Worm (Caenorhabditis elegans): Measurements from ENCODE around the gene R08A2.1.

Gene R08A2.1

ce11 chrV:14684359-14685312, 34.8 kb downstream of the R08A2.1 start, which contains the start of gene hsp-90:
hsp-90 (plus strand) TSS chrV:14684918.
- TF ChIP-seq ceh-39 (tag; optimal IDR thresholded peaks at IDR 0.05) = no peak
- TF ChIP-seq mls-2 (tag; optimal IDR thresholded peaks at IDR 0.05) = no peak
- TF ChIP-seq zip-8 (tag; optimal IDR thresholded peaks at IDR 0.05) = no peak
- no peak for TF ChIP-seq ceh-43 (GFP tag; optimal IDR thresholded peaks at IDR 0.05)
- TF ChIP-seq blmp-1 (tag; optimal IDR thresholded peaks at IDR 0.05) = no peak
- TF ChIP-seq unc-120 (tag; optimal IDR thresholded peaks at IDR 0.05; ENCODE audit: poor library complexity, severe bottlenecking) = no peak
- no peak for TF ChIP-seq bed-3 (GFP tag; optimal IDR thresholded peaks at IDR 0.05)
- TF ChIP-seq cnd-1 (tag; optimal IDR thresholded peaks at IDR 0.05) = no peak
- no peak for TF ChIP-seq sem-2 (GFP tag; optimal IDR thresholded peaks at IDR 0.05)
- no peak for TF ChIP-seq nhr-237 (tag; optimal IDR thresholded peaks at IDR 0.05)
- no peak for TF ChIP-seq hlh-1 (tag; optimal IDR thresholded peaks at IDR 0.05)
- no peak for TF ChIP-seq snpc-4 (tag; optimal IDR thresholded peaks at IDR 0.05)
- no peak for TF ChIP-seq flh-1 (GFP tag; optimal IDR thresholded peaks at IDR 0.05)
- no peak for TF ChIP-seq elt-3 (tag; optimal IDR thresholded peaks at IDR 0.05)
- TF ChIP-seq M03D4.4 (tag; optimal IDR thresholded peaks at IDR 0.05) = no peak
- TF ChIP-seq unc-62 (GFP tag; optimal IDR thresholded peaks at IDR 0.05) = no peak
- no peak for TF ChIP-seq unc-39 (tag; optimal IDR thresholded peaks at IDR 0.05)
- TF ChIP-seq nhr-2 (tag; optimal IDR thresholded peaks at IDR 0.05) = no peak

- TF ChIP-seq mep-1 (tag; optimal IDR thresholded peaks at IDR 0.05) (no peak), blmp-1 (tag; optimal IDR thresholded peaks at IDR 0.05) (no peak), unc-39 (tag; optimal IDR thresholded peaks at IDR 0.05) (no peak), tbx-8 (GFP tag; optimal IDR thresholded peaks at IDR 0.05) (no peak), M03D4.4 (tag; optimal IDR thresholded peaks at IDR 0.05) (no peak), flh-1 (GFP tag; optimal IDR thresholded peaks at IDR 0.05) (no peak), bed-3 (GFP tag; optimal IDR thresholded peaks at IDR 0.05) (no peak), unc-120 (tag; optimal IDR thresholded peaks at IDR 0.05; ENCODE audit: poor library complexity, severe bottlenecking) (no peak), nhr-76 (tag; optimal IDR thresholded peaks at IDR 0.05) (no peak), lin-13 (tag; optimal IDR thresholded peaks at IDR 0.05) (no peak), elt-1 (tag; optimal IDR thresholded peaks at IDR 0.05; ENCODE audit: borderline replicate concordance, insufficient read depth) (no peak), ztf-11 (tag; optimal IDR thresholded peaks at IDR 0.05) (no peak), mab-5 (tag; optimal IDR thresholded peaks at IDR 0.05) (no peak), ham-2 (GFP tag; optimal IDR thresholded peaks at IDR 0.05) (no peak)
These were observed 35.5 kb downstream of the R08A2.1 start for ce11 chrV:14683926-14684325.

ce11 chrV:14683291-14683690, 36.1 kb downstream of the R08A2.1 start:
- no peak for TF ChIP-seq ceh-83 (GFP tag; optimal IDR thresholded peaks at IDR 0.05)
- no peak for TF ChIP-seq lsy-2 (tag; optimal IDR thresholded peaks at IDR 0.05)
- no peak for TF ChIP-seq nhr-237 (tag; optimal IDR thresholded peaks at IDR 0.05)
- no peak for TF ChIP-seq elt-3 (tag; optimal IDR thresholded peaks at IDR 0.05)
- TF ChIP-seq sptf-1 (tag; optimal IDR thresholded peaks at IDR 0.05) = no peak
- no peak for TF ChIP-seq nhr-2 (tag; optimal IDR thresholded peaks at IDR 0.05)
- TF ChIP-seq hlh-1 (tag; optimal IDR thresholded peaks at IDR 0.05) = no peak
- no peak for TF ChIP-seq unc-120 (tag; optimal IDR thresholded peaks at IDR 0.05; ENCODE audit: poor library complexity, severe bottlenecking)
- TF ChIP-seq nhr-12 (tag; optimal IDR thresholded peaks at IDR 0.05) = no peak

- no peak for TF ChIP-seq ceh-43 (GFP tag; optimal IDR thresholded peaks at IDR 0.05)
- no peak for TF ChIP-seq elt-3 (tag; optimal IDR thresholded peaks at IDR 0.05)
- TF ChIP-seq nhr-12 (tag; optimal IDR thresholded peaks at IDR 0.05) = no peak
- no peak for TF ChIP-seq nhr-237 (tag; optimal IDR thresholded peaks at IDR 0.05)
These were observed 36.5 kb downstream of the R08A2.1 start for ce11 chrV:14682870-14683269.

- TF ChIP-seq M03D4.4 (tag; optimal IDR thresholded peaks at IDR 0.05) = no peak
- no peak for TF ChIP-seq elt-3 (tag; optimal IDR thresholded peaks at IDR 0.05)
- no peak for TF ChIP-seq snpc-4 (tag; optimal IDR thresholded peaks at IDR 0.05)
- no peak for TF ChIP-seq mls-2 (tag; optimal IDR thresholded peaks at IDR 0.05)
- no peak for TF ChIP-seq tbx-8 (GFP tag; optimal IDR thresholded peaks at IDR 0.05)
- TF ChIP-seq sptf-1 (tag; optimal IDR thresholded peaks at IDR 0.05) = no peak
- TF ChIP-seq nhr-28 (tag; optimal IDR thresholded peaks at IDR 0.05) = no peak
- no peak for TF ChIP-seq unc-39 (tag; optimal IDR thresholded peaks at IDR 0.05)
- no peak for TF ChIP-seq drap-1 (GFP tag; optimal IDR thresholded peaks at IDR 0.05)
- TF ChIP-seq unc-120 (tag; optimal IDR thresholded peaks at IDR 0.05; ENCODE audit: poor library complexity, severe bottlenecking) = no peak
- TF ChIP-seq ceh-39 (tag; optimal IDR thresholded peaks at IDR 0.05) = no peak
- no peak for TF ChIP-seq sem-2 (GFP tag; optimal IDR thresholded peaks at IDR 0.05)
- TF ChIP-seq nhr-237 (tag; optimal IDR thresholded peaks at IDR 0.05) = no peak
- TF ChIP-seq elt-1 (tag; optimal IDR thresholded peaks at IDR 0.05; ENCODE audit: borderline replicate concordance, insufficient read depth) = no peak
- TF ChIP-seq lin-13 (tag; optimal IDR thresholded peaks at IDR 0.05) = no peak
- no peak for TF ChIP-seq cnd-1 (tag; optimal IDR thresholded peaks at IDR 0.05)
- no peak for TF ChIP-seq unc-62 (GFP tag; optimal IDR thresholded peaks at IDR 0.05)
- no peak for TF ChIP-seq ztf-11 (tag; optimal IDR thresholded peaks at IDR 0.05)
- no peak for TF ChIP-seq mep-1 (tag; optimal IDR thresholded peaks at IDR 0.05)
These were observed 39.4 kb downstream of the R08A2.1 start, which contains the start of gene C47E8.3 for ce11 chrV:14680014-14680413. C47E8.3 (plus strand) TSS chrV:14680314.

Measured in whole organism, mixed stage, embryonic.